Fruit fly (Drosophila melanogaster) whole organism, embryonic: ENCODE data around the gene CG5516.

Source experiments
- Abd-B ChIP-seq: fragments of 200-800 bp; sonication (Bioruptor generic); optimal IDR thresholded peaks from 2 replicates; lab custom pipeline; 2018; ENCODE audit warnings: missing biosample characterization, mild to moderate bottlenecking, missing genetic modification characterization, moderate library complexity
- CG10209 ChIP-seq: fragments of 200-800 bp; sonication (Bioruptor generic); optimal IDR thresholded peaks from 3 replicates; lab custom pipeline; 2017; ENCODE audit warnings: missing biosample characterization, mild to moderate bottlenecking, missing genetic modification characterization, missing genetic modification reagents
- CG10274 ChIP-seq: fragments of 200-800 bp; sonication (Bioruptor generic); optimal IDR thresholded peaks from 3 replicates; lab custom pipeline; 2017; ENCODE audit warnings: missing biosample characterization, mild to moderate bottlenecking, missing genetic modification characterization
- CG13123 ChIP-seq: fragments of 200-800 bp; sonication (Bioruptor generic); optimal IDR thresholded peaks from 2 replicates; lab custom pipeline; 2016; ENCODE audit warnings: missing biosample characterization, missing genetic modification characterization
- CG1647 ChIP-seq: fragments of 200-800 bp; sonication (Bioruptor generic); optimal IDR thresholded peaks from 3 replicates; lab custom pipeline; 2016; ENCODE audit warnings: missing biosample characterization, missing genetic modification characterization
- CG17328 ChIP-seq: fragments of 200-800 bp; sonication (Bioruptor generic); IDR thresholded peaks from 2 replicates; pipeline ENCODE4 v1.3.6; 2022; ENCODE audit warnings: missing biosample characterization, missing genetic modification characterization
- CG17359 ChIP-seq: fragments of 200-800 bp; sonication (Bioruptor generic); optimal IDR thresholded peaks from 3 replicates; lab custom pipeline; 2018; ENCODE audit warnings: missing biosample characterization, mild to moderate bottlenecking, missing genetic modification characterization, moderate library complexity
- CG17912 ChIP-seq: fragments of 200-800 bp; sonication (Bioruptor generic); optimal IDR thresholded peaks from 2 replicates; lab custom pipeline; 2018; ENCODE audit warnings: missing biosample characterization, mild to moderate bottlenecking, missing genetic modification characterization
- CG1832 ChIP-seq: fragments of 200-800 bp; sonication (Bioruptor generic); optimal IDR thresholded peaks from 2 replicates; lab custom pipeline; 2017; ENCODE audit warnings: missing biosample characterization, mild to moderate bottlenecking, missing genetic modification characterization, inconsistent platforms
- CG2875 ChIP-seq: fragments of 200-800 bp; sonication (Bioruptor generic); optimal IDR thresholded peaks from 2 replicates; lab custom pipeline; 2017; ENCODE audit warnings: missing biosample characterization, mild to moderate bottlenecking, missing genetic modification characterization, missing genetic modification reagents
- CG3726 ChIP-seq: fragments of 200-800 bp; sonication (Bioruptor generic); IDR thresholded peaks from 3 replicates; pipeline ENCODE4, ENCODE4 v1.3.6; 2022; ENCODE audit warnings: missing biosample characterization, missing genetic modification characterization
- CG42726 ChIP-seq: fragments of 200-800 bp; sonication (Bioruptor generic); IDR thresholded peaks from 2 replicates; pipeline ENCODE4 v1.3.6; 2022; ENCODE audit warnings: missing biosample characterization, missing genetic modification characterization; ENCODE audit not compliant: partially characterized antibody
- CG4617 ChIP-seq: fragments of 200-800 bp; sonication (Bioruptor generic); optimal IDR thresholded peaks from 3 replicates; lab custom pipeline; 2016; ENCODE audit warnings: missing biosample characterization, missing genetic modification characterization, borderline replicate concordance
- CG6765 ChIP-seq: fragments of 200-800 bp; sonication (Bioruptor generic); optimal IDR thresholded peaks from 3 replicates; lab custom pipeline; 2017; ENCODE audit warnings: missing biosample characterization, mild to moderate bottlenecking, missing genetic modification characterization
- CG9817 ChIP-seq: fragments of 200-800 bp; sonication (Bioruptor generic); optimal IDR thresholded peaks from 2 replicates; lab custom pipeline; 2018; ENCODE audit warnings: missing biosample characterization, mild to moderate bottlenecking, missing genetic modification characterization, moderate library complexity
- CHES-1-like ChIP-seq: fragments of 200-800 bp; sonication (Bioruptor generic); optimal IDR thresholded peaks from 2 replicates; lab custom pipeline; 2016; ENCODE audit warnings: missing biosample characterization, missing genetic modification characterization
- Dip3 ChIP-seq: fragments of 200-800 bp; sonication (Bioruptor generic); optimal IDR thresholded peaks from 3 replicates; lab custom pipeline; 2016; ENCODE audit warnings: missing biosample characterization, missing genetic modification characterization
- Eip74EF ChIP-seq, 2 experiments: fragments of 200-800 bp in 1 of 2; fragments of >200 bp in 1 of 2; sonication (Bioruptor generic) in 1 of 2; optimal IDR thresholded peaks; 2 replicates each; lab custom pipeline; 2017 to 2019; ENCODE audit warnings: missing biosample characterization in 2 of 2, missing genetic modification characterization in 2 of 2, mild to moderate bottlenecking in 1 of 2, moderate library complexity in 1 of 2
- Ets97D ChIP-seq: fragments of 200-800 bp; sonication (Bioruptor generic); optimal IDR thresholded peaks from 3 replicates; lab custom pipeline; 2016; ENCODE audit warnings: missing biosample characterization, missing genetic modification characterization
- HLH3B ChIP-seq: fragments of 200-800 bp; sonication (Bioruptor generic); IDR thresholded peaks from 2 replicates; pipeline ENCODE4 v1.3.6; 2022; ENCODE audit warnings: missing biosample characterization, missing genetic modification characterization
- Jarid2 ChIP-seq: fragments of 200-800 bp; sonication (Bioruptor generic); optimal IDR thresholded peaks from 3 replicates; lab custom pipeline; 2017; ENCODE audit warnings: mild to moderate bottlenecking, missing biosample characterization, missing genetic modification reagents, missing genetic modification characterization
- Lhr ChIP-seq: fragments of 200-800 bp; sonication (Bioruptor generic); optimal IDR thresholded peaks from 3 replicates; lab custom pipeline; 2017; ENCODE audit warnings: mild to moderate bottlenecking, missing biosample characterization, missing genetic modification reagents, missing genetic modification characterization
- Med ChIP-seq: fragments of 200-800 bp; sonication (Bioruptor generic); peaks from one replicate; lab custom pipeline; 2016; ENCODE audit warnings: missing biosample characterization, missing genetic modification characterization, mild to moderate bottlenecking, inconsistent platforms, moderate library complexity
- Myb ChIP-seq: fragments of 200-800 bp; sonication (Bioruptor generic); optimal IDR thresholded peaks from 2 replicates; lab custom pipeline; 2016; ENCODE audit warnings: missing biosample characterization, missing genetic modification characterization
- NC2β ChIP-seq: fragments of 200-800 bp; sonication (Bioruptor generic); optimal IDR thresholded peaks from 2 replicates; lab custom pipeline; 2016; ENCODE audit warnings: missing biosample characterization, missing genetic modification characterization
- Sin3A ChIP-seq: fragments of >200 bp; optimal IDR thresholded peaks from 2 replicates; lab custom pipeline; 2018
- Spps ChIP-seq: fragments of 200-800 bp; sonication (Bioruptor generic); optimal IDR thresholded peaks from 2 replicates; lab custom pipeline; 2018; ENCODE audit warnings: missing biosample characterization, mild to moderate bottlenecking, missing genetic modification characterization
- Sry-β ChIP-seq: fragments of 200-800 bp; sonication (Bioruptor generic); optimal IDR thresholded peaks from 2 replicates; lab custom pipeline; 2018; ENCODE audit warnings: missing biosample characterization, mild to moderate bottlenecking, missing genetic modification characterization, moderate library complexity
- TFAM ChIP-seq: fragments of 200-800 bp; sonication (Bioruptor generic); optimal IDR thresholded peaks from 2 replicates; lab custom pipeline; 2017; ENCODE audit warnings: missing biosample characterization, missing genetic modification characterization, inconsistent platforms
- Tbp ChIP-seq: fragments of >200 bp; optimal IDR thresholded peaks from 2 replicates; lab custom pipeline; 2018; ENCODE audit warnings: missing biosample characterization, missing genetic modification characterization
- abd-A ChIP-seq: fragments of 200-800 bp; sonication (Bioruptor generic); optimal IDR thresholded peaks from 3 replicates; lab custom pipeline; 2019; ENCODE audit warnings: missing biosample characterization, mild to moderate bottlenecking, missing genetic modification characterization, moderate library complexity
- aop ChIP-seq: fragments of 200-800 bp; sonication (Bioruptor generic); IDR thresholded peaks from 2 replicates; pipeline ENCODE4 v1.3.6; 2022; ENCODE audit warnings: missing biosample characterization, missing genetic modification characterization
- az2 ChIP-seq: fragments of 200-800 bp; sonication (Bioruptor generic); optimal IDR thresholded peaks from 3 replicates; lab custom pipeline; 2016; ENCODE audit warnings: missing biosample characterization, missing genetic modification characterization
- chn ChIP-seq: fragments of 200-800 bp; sonication (Bioruptor generic); optimal IDR thresholded peaks from 2 replicates; lab custom pipeline; 2016; ENCODE audit warnings: missing biosample characterization, missing genetic modification characterization
- croc ChIP-seq: fragments of 200-800 bp; sonication (Bioruptor generic); conservative IDR thresholded peaks from 3 replicates; pipeline ENCODE4 v1.3.6; 2022; ENCODE audit warnings: missing biosample characterization, missing genetic modification characterization
- crol ChIP-seq: fragments of 200-800 bp; sonication (Bioruptor generic); IDR thresholded peaks from 2 replicates; pipeline ENCODE4 v1.3.6; 2022; ENCODE audit warnings: missing biosample characterization, missing genetic modification characterization
- dmrt99B ChIP-seq: fragments of 200-800 bp; sonication (Bioruptor generic); optimal IDR thresholded peaks from 2 replicates; lab custom pipeline; 2018; ENCODE audit warnings: missing biosample characterization, mild to moderate bottlenecking, missing genetic modification characterization, moderate library complexity
- fd96Cb ChIP-seq: fragments of 200-800 bp; sonication (Bioruptor generic); optimal IDR thresholded peaks from 2 replicates; lab custom pipeline; 2018; ENCODE audit warnings: missing biosample characterization, mild to moderate bottlenecking, missing genetic modification characterization, moderate library complexity
- grn ChIP-seq: fragments of 200-800 bp; sonication (Bioruptor generic); optimal IDR thresholded peaks from 3 replicates; lab custom pipeline; 2017; ENCODE audit warnings: missing biosample characterization, missing genetic modification characterization
- gsb-n ChIP-seq: fragments of 200-800 bp; sonication (Bioruptor generic); optimal IDR thresholded peaks from 3 replicates; lab custom pipeline; 2018; ENCODE audit warnings: missing biosample characterization, mild to moderate bottlenecking, missing genetic modification characterization
- lab ChIP-seq: fragments of 200-800 bp; sonication (Bioruptor generic); optimal IDR thresholded peaks from 3 replicates; lab custom pipeline; 2017; ENCODE audit warnings: missing biosample characterization, missing genetic modification characterization, mild to moderate bottlenecking, moderate library complexity, missing genetic modification reagents
- lola ChIP-seq, 3 experiments: fragments of >200 bp in 2 of 3; fragments of 200-800 bp in 1 of 3; sonication (Bioruptor generic) in 1 of 3; optimal IDR thresholded peaks; 2 replicates each; lab custom pipeline; 2017 to 2019; ENCODE audit warnings: missing biosample characterization in 3 of 3, missing genetic modification characterization in 3 of 3, mild to moderate bottlenecking in 1 of 3, moderate library complexity in 1 of 3
- maf-S ChIP-seq: fragments of 200-800 bp; sonication (Bioruptor generic); optimal IDR thresholded peaks from 2 replicates; lab custom pipeline; 2016; ENCODE audit warnings: missing biosample characterization, missing genetic modification characterization
- mirr ChIP-seq: fragments of 200-800 bp; sonication (Bioruptor generic); optimal IDR thresholded peaks from 3 replicates; lab custom pipeline; 2018; ENCODE audit warnings: missing biosample characterization, mild to moderate bottlenecking, missing genetic modification characterization
- nom ChIP-seq: fragments of 200-800 bp; sonication (Bioruptor generic); optimal IDR thresholded peaks from 2 replicates; lab custom pipeline; 2017; ENCODE audit warnings: missing biosample characterization, missing genetic modification characterization, mild to moderate bottlenecking, moderate library complexity, missing genetic modification reagents
- oc ChIP-seq: fragments of 200-800 bp; sonication (Bioruptor generic); optimal IDR thresholded peaks from 2 replicates; lab custom pipeline; 2018; ENCODE audit warnings: missing biosample characterization, mild to moderate bottlenecking, missing genetic modification characterization, moderate library complexity
- pita ChIP-seq: fragments of 200-800 bp; sonication (Bioruptor generic); optimal IDR thresholded peaks from 2 replicates; lab custom pipeline; 2017; ENCODE audit warnings: missing biosample characterization, mild to moderate bottlenecking, missing genetic modification characterization
- shn ChIP-seq: fragments of 200-800 bp; sonication (Bioruptor generic); optimal IDR thresholded peaks from 3 replicates; lab custom pipeline; 2016; ENCODE audit warnings: missing biosample characterization, missing genetic modification characterization
- sna ChIP-seq: fragments of 200-800 bp; sonication (Bioruptor generic); IDR thresholded peaks from 2 replicates; pipeline ENCODE4 v1.3.6; 2022; ENCODE audit warnings: missing biosample characterization, missing genetic modification characterization; ENCODE audit not compliant: partially characterized antibody
- vfl ChIP-seq: fragments of 200-800 bp; sonication (Bioruptor generic); optimal IDR thresholded peaks from 2 replicates; lab custom pipeline; 2016; ENCODE audit warnings: missing biosample characterization, missing genetic modification characterization
- wek ChIP-seq: fragments of 200-800 bp; sonication (Bioruptor generic); optimal IDR thresholded peaks from 3 replicates; lab custom pipeline; 2018; ENCODE audit warnings: missing biosample characterization, mild to moderate bottlenecking, missing genetic modification characterization, moderate library complexity

Gene CG5516

dm6 chr3R:15985762-15986214 is 22.1 kb downstream of the CG5516 start, which contains the start of gene srp (continued):
- TF ChIP-seq Myb (GFP tag; lab: Kevin White, UChicago) (no peak), Lhr (GFP tag; lab: Kevin White, UChicago) (no peak), CG6765 (GFP tag; lab: Kevin White, UChicago) (no peak), Med (GFP tag; lab: Kevin White, UChicago) (peak; percentile 94), CG4617 (no peak), Spps (no peak), CG13123 (GFP tag; lab: Kevin White, UChicago) (no peak), CG9817 (tag; lab: Kevin White, UChicago) (no peak), Ets97D (GFP tag; lab: Kevin White, UChicago) (no peak), CG2875 (GFP tag; lab: Kevin White, UChicago) (no peak), HLH3B (no peak), CG17328 (GFP tag; lab: Robert Waterston, UW) (no peak), NC2β (GFP tag; lab: Kevin White, UChicago) (no peak), crol (GFP tag; lab: Robert Waterston, UW) (peak; percentile 13; the same call in 1 of the 2 replicates), CG17359 (tag; lab: Kevin White, UChicago) (no peak), mirr (GFP tag; lab: Kevin White, UChicago) (peak; percentile 86), dmrt99B (no peak), vfl (GFP tag; lab: Kevin White, UChicago) (no peak), fd96Cb (no peak), sna (GFP tag; lab: Robert Waterston, UW) (no peak), Jarid2 (GFP tag; lab: Kevin White, UChicago) (no peak), Tbp (no peak), CG17912 (GFP tag; lab: Kevin White, UChicago) (no peak), grn (peak; percentile 96), abd-A (no peak), lola (GFP tag; optimal IDR thresholded peaks at IDR 0.05; lab: Kevin White, UChicago) (no peak), CG1647 (no peak), gsb-n (tag; lab: Kevin White, UChicago) (no peak), shn (peak; percentile 57), CG10209 (no peak), CHES-1-like (no peak), pita (GFP tag; lab: Kevin White, UChicago) (no peak), CG42726 (GFP tag; lab: Robert Waterston, UW) (no peak), CG1832 (peak; percentile 55), Sry-β (GFP tag; lab: Kevin White, UChicago) (no peak), Sin3A (lab: Kevin White, UChicago) (no peak), Eip74EF (GFP tag; optimal IDR thresholded peaks at IDR 0.05; lab: Kevin White, UChicago) (no peak), nom (GFP tag; lab: Kevin White, UChicago) (no peak), wek (GFP tag; lab: Kevin White, UChicago) (no peak), CG3726 (no peak), az2 (no peak), Dip3 (GFP tag; lab: Kevin White, UChicago) (no peak), chn (GFP tag; lab: Kevin White, UChicago) (no peak), croc (no peak), TFAM (no peak), aop (no peak), CG10274 (GFP tag; lab: Kevin White, UChicago) (no peak), oc (tag; lab: Kevin White, UChicago) (no peak), Abd-B (GFP tag; lab: Kevin White, UChicago) (no peak), maf-S (no peak), lab (GFP tag; lab: Kevin White, UChicago) (peak; percentile 29)
